Worm (Caenorhabditis elegans): ENCODE results near the gene hpo-31.

- TF ChIP-seq ceh-82 (tag; optimal IDR thresholded peaks at IDR 0.05) (no peak), aly-2 (tag; optimal IDR thresholded peaks at IDR 0.05) (no peak), pha-4 (tag; optimal IDR thresholded peaks at IDR 0.05) (no peak), snpc-4 (tag; optimal IDR thresholded peaks at IDR 0.05) (no peak), nhr-23 (tag; optimal IDR thresholded peaks at IDR 0.05) (no peak), ceh-9 (tag; optimal IDR thresholded peaks at IDR 0.05) (no peak), nfya-1 (tag; optimal IDR thresholded peaks at IDR 0.05; ENCODE audit: insufficient read depth) (no peak), ceh-28 (tag; optimal IDR thresholded peaks at IDR 0.05) (no peak)
Observed at ce11 chrV:13775529-13775928, 47.3 kb upstream of the hpo-31 start, which contains the start of gene F53C11.1.
